Worm (Caenorhabditis elegans): ENCODE measurements around the gene Y16B4A.2.

The Y16B4A.2 gene

ce11 chrX:14757641-14758220 lies 13.9 kb downstream of the Y16B4A.2 start:
- no peak for TF ChIP-seq peb-1 (tag; optimal IDR thresholded peaks at IDR 0.05)
- no peak for TF ChIP-seq Y55F3AM.14 (GFP tag; optimal IDR thresholded peaks at IDR 0.05)
- TF ChIP-seq lsy-2 (tag; optimal IDR thresholded peaks at IDR 0.05) = no peak
- TF ChIP-seq nhr-23 (tag; optimal IDR thresholded peaks at IDR 0.05) = no peak
- TF ChIP-seq ceh-82 (tag; optimal IDR thresholded peaks at IDR 0.05) = no peak
- TF ChIP-seq nhr-6 (tag; optimal IDR thresholded peaks at IDR 0.05) = no peak
- no peak for TF ChIP-seq mdl-1 (tag; optimal IDR thresholded peaks at IDR 0.05)
- no peak for TF ChIP-seq ZK546.5 (tag; optimal IDR thresholded peaks at IDR 0.05)

- TF ChIP-seq F13H6.1 (tag; optimal IDR thresholded peaks at IDR 0.05) (no peak), peb-1 (tag; optimal IDR thresholded peaks at IDR 0.05) (no peak), nhr-12 (tag; optimal IDR thresholded peaks at IDR 0.05) (no peak), nhr-11 (tag; optimal IDR thresholded peaks at IDR 0.05) (no peak), nhr-129 (tag; optimal IDR thresholded peaks at IDR 0.05) (no peak), nhr-77 (tag; optimal IDR thresholded peaks at IDR 0.05) (no peak), crh-2 (tag; optimal IDR thresholded peaks at IDR 0.05) (no peak), ztf-11 (tag; optimal IDR thresholded peaks at IDR 0.05) (no peak), nhr-23 (tag; optimal IDR thresholded peaks at IDR 0.05) (no peak), lin-13 (GFP tag; optimal IDR thresholded peaks at IDR 0.05) (no peak), mab-5 (tag; optimal IDR thresholded peaks at IDR 0.05) (no peak), dmd-4 (tag; optimal IDR thresholded peaks at IDR 0.05) (no peak), Y55F3AM.14 (GFP tag; optimal IDR thresholded peaks at IDR 0.05) (no peak), nhr-10 (tag; optimal IDR thresholded peaks at IDR 0.05) (no peak), ceh-82 (tag; optimal IDR thresholded peaks at IDR 0.05) (no peak), lin-11 (tag; optimal IDR thresholded peaks at IDR 0.05) (no peak)
Observed at ce11 chrX:14756606-14757005, 15.0 kb downstream of the Y16B4A.2 start.

ce11 chrX:14755847-14756246 lies 15.8 kb downstream of the Y16B4A.2 start:
- TF ChIP-seq nhr-129 (tag; optimal IDR thresholded peaks at IDR 0.05) = no peak
- TF ChIP-seq ZK546.5 (tag; optimal IDR thresholded peaks at IDR 0.05) = no peak
- peak; percentile 21 for TF ChIP-seq fos-1 (tag; optimal IDR thresholded peaks at IDR 0.05)

ce11 chrX:14753514-14754076 lies 18.1 kb downstream of the Y16B4A.2 start, which contains the start of gene sucl-1:
sucl-1 (plus strand) TSS chrX:14754026.
- no peak for TF ChIP-seq nhr-77 (tag; optimal IDR thresholded peaks at IDR 0.05)
- TF ChIP-seq sma-9 (GFP tag; optimal IDR thresholded peaks at IDR 0.05) = peak; percentile 92
- no peak for TF ChIP-seq sma-9 (tag; optimal IDR thresholded peaks at IDR 0.05)
- no peak for TF ChIP-seq alr-1 (tag; optimal IDR thresholded peaks at IDR 0.05)
- no peak for TF ChIP-seq R02D3.7 (tag; optimal IDR thresholded peaks at IDR 0.05)
- no peak for TF ChIP-seq lin-39 (tag; optimal IDR thresholded peaks at IDR 0.05)
- peak; percentile 76 for TF ChIP-seq mab-5 (tag; optimal IDR thresholded peaks at IDR 0.05)
- TF ChIP-seq F13H6.1 (tag; optimal IDR thresholded peaks at IDR 0.05) = peak; percentile 90
- no peak for TF ChIP-seq dmd-4 (tag; optimal IDR thresholded peaks at IDR 0.05)
- peak; percentile 92 for TF ChIP-seq crh-2 (tag; optimal IDR thresholded peaks at IDR 0.05)
- no peak for TF ChIP-seq nhr-12 (tag; optimal IDR thresholded peaks at IDR 0.05)
- TF ChIP-seq nhr-25 (tag; optimal IDR thresholded peaks at IDR 0.05) = peak; percentile 86
- peak; percentile 72 for TF ChIP-seq nhr-21 (tag; optimal IDR thresholded peaks at IDR 0.05)
- TF ChIP-seq aly-2 (tag; optimal IDR thresholded peaks at IDR 0.05) = no peak
- peak; percentile 7 for TF ChIP-seq ceh-82 (tag; optimal IDR thresholded peaks at IDR 0.05)
- TF ChIP-seq Y55F3AM.14 (GFP tag; optimal IDR thresholded peaks at IDR 0.05) = peak; percentile 68
- no peak for TF ChIP-seq nhr-23 (tag; optimal IDR thresholded peaks at IDR 0.05)
- TF ChIP-seq skn-1 (tag; optimal IDR thresholded peaks at IDR 0.05) = no peak
- peak; percentile 78 for TF ChIP-seq sem-4 (tag; optimal IDR thresholded peaks at IDR 0.05)
- TF ChIP-seq gmeb-1 (tag; optimal IDR thresholded peaks at IDR 0.05) = peak; percentile 43
- no peak for TF ChIP-seq blmp-1 (tag; optimal IDR thresholded peaks at IDR 0.05; ENCODE audit: insufficient read depth)
- no peak for TF ChIP-seq elt-3 (tag; optimal IDR thresholded peaks at IDR 0.05)
- peak; percentile 54 to 82 for TF ChIP-seq mdl-1 (tag; optimal IDR thresholded peaks at IDR 0.05)
- no peak for TF ChIP-seq ama-1 (optimal IDR thresholded peaks at IDR 0.05)
- TF ChIP-seq snpc-4 (tag; optimal IDR thresholded peaks at IDR 0.05) = peak; percentile 75
- TF ChIP-seq unc-39 (tag; optimal IDR thresholded peaks at IDR 0.05) = no peak
- TF ChIP-seq zag-1 (tag; optimal IDR thresholded peaks at IDR 0.05) = peak; percentile 82
- TF ChIP-seq mbf-1 (tag; optimal IDR thresholded peaks at IDR 0.05) = no peak
- no peak for TF ChIP-seq ZK546.5 (tag; optimal IDR thresholded peaks at IDR 0.05)
- peak; percentile 94 for TF ChIP-seq nhr-129 (tag; optimal IDR thresholded peaks at IDR 0.05)
- TF ChIP-seq ztf-4 (tag; optimal IDR thresholded peaks at IDR 0.05) = peak; percentile 48
- no peak for TF ChIP-seq nhr-237 (tag; optimal IDR thresholded peaks at IDR 0.05)
- TF ChIP-seq nhr-11 (tag; optimal IDR thresholded peaks at IDR 0.05) = no peak
- peak; percentile 71 for TF ChIP-seq lin-13 (GFP tag; optimal IDR thresholded peaks at IDR 0.05)
- peak; percentile 39 for TF ChIP-seq nhr-6 (tag; optimal IDR thresholded peaks at IDR 0.05)
- no peak for TF ChIP-seq ztf-1 (GFP tag; conservative IDR thresholded peaks at IDR 0.05)
- peak; percentile 92 for TF ChIP-seq fos-1 (tag; optimal IDR thresholded peaks at IDR 0.05)
- TF ChIP-seq lsy-2 (tag; optimal IDR thresholded peaks at IDR 0.05) = peak; percentile 45 to 82
- peak; percentile 27 for TF ChIP-seq egl-27 (tag; optimal IDR thresholded peaks at IDR 0.05)
- no peak for TF ChIP-seq unc-62 (GFP tag; optimal IDR thresholded peaks at IDR 0.05)
- TF ChIP-seq ceh-16 (tag; optimal IDR thresholded peaks at IDR 0.05) = no peak
